Fruit fly (Drosophila melanogaster) whole organism, prepupa: Measurements from ENCODE around the gene CG7069.
A peak's percentile ranks its signal among the peaks of the same experiment; 100 is the strongest.

Source experiments
- Blimp-1 ChIP-seq: fragments of 200-800 bp; sonication (Bioruptor generic); optimal IDR thresholded peaks from 3 replicates; lab custom pipeline; 2017; ENCODE audit warnings: missing biosample characterization, missing genetic modification characterization, mild to moderate bottlenecking, moderate library complexity, missing genetic modification reagents
- CG10631 ChIP-seq: fragments of 200-800 bp; sonication (Bioruptor generic); optimal IDR thresholded peaks from 2 replicates; lab custom pipeline; 2016; ENCODE audit warnings: missing biosample characterization, missing genetic modification characterization
- CG10669 ChIP-seq: fragments of 200-800 bp; sonication (Bioruptor generic); optimal IDR thresholded peaks from 3 replicates; lab custom pipeline; 2018; ENCODE audit warnings: missing biosample characterization, mild to moderate bottlenecking, missing genetic modification characterization, moderate library complexity
- CG11294 ChIP-seq: fragments of 200-800 bp; sonication (Bioruptor generic); IDR thresholded peaks from 2 replicates; pipeline ENCODE4 v1.3.6; 2022; ENCODE audit warnings: missing biosample characterization, missing genetic modification characterization
- CG11762 ChIP-seq: fragments of 200-800 bp; sonication (Bioruptor generic); optimal IDR thresholded peaks from 3 replicates; lab custom pipeline; 2016; ENCODE audit warnings: missing biosample characterization, missing genetic modification characterization; ENCODE audit not compliant: insufficient read depth
- CG11902 ChIP-seq: fragments of 200-800 bp; sonication (Bioruptor generic); optimal IDR thresholded peaks from 3 replicates; lab custom pipeline; 2016; ENCODE audit warnings: missing biosample characterization, missing genetic modification characterization
- CG15336 ChIP-seq: fragments of 200-800 bp; sonication (Bioruptor generic); IDR thresholded peaks from 2 replicates; pipeline ENCODE4 v1.3.6; 2022; ENCODE audit warnings: missing biosample characterization, missing genetic modification characterization
- CG1621 ChIP-seq: fragments of 200-800 bp; sonication (Bioruptor generic); optimal IDR thresholded peaks from 3 replicates; lab custom pipeline; 2018; ENCODE audit warnings: missing biosample characterization, mild to moderate bottlenecking, missing genetic modification characterization
- CG16779 ChIP-seq: fragments of 200-800 bp; sonication (Bioruptor generic); optimal IDR thresholded peaks from 3 replicates; lab custom pipeline; 2017; ENCODE audit warnings: missing biosample characterization, mild to moderate bottlenecking, missing genetic modification characterization
- CG3032 ChIP-seq: fragments of 200-800 bp; optimal IDR thresholded peaks from 2 replicates; lab custom pipeline; 2019; ENCODE audit warnings: missing biosample characterization, mild to moderate bottlenecking, missing genetic modification characterization, moderate library complexity
- CG31627 ChIP-seq: fragments of 200-800 bp; sonication (Bioruptor generic); optimal IDR thresholded peaks from 3 replicates; lab custom pipeline; 2016; ENCODE audit warnings: missing biosample characterization, missing genetic modification characterization
- CG32006 ChIP-seq: fragments of 200-800 bp; sonication (Bioruptor generic); optimal IDR thresholded peaks from 3 replicates; lab custom pipeline; 2017; ENCODE audit warnings: missing biosample characterization, mild to moderate bottlenecking, missing genetic modification characterization
- CG34406 ChIP-seq: fragments of 200-800 bp; sonication (Bioruptor generic); optimal IDR thresholded peaks from 3 replicates; lab custom pipeline; 2016; ENCODE audit warnings: missing biosample characterization, missing genetic modification characterization
- CG3919 ChIP-seq: fragments of 200-800 bp; sonication (Bioruptor generic); optimal IDR thresholded peaks from 3 replicates; lab custom pipeline; 2016; ENCODE audit warnings: missing biosample characterization, missing genetic modification characterization
- CG4318 ChIP-seq: fragments of 200-800 bp; sonication (Bioruptor generic); optimal IDR thresholded peaks from 3 replicates; lab custom pipeline; 2017; ENCODE audit warnings: missing biosample characterization, mild to moderate bottlenecking, missing genetic modification characterization
- CG6163 ChIP-seq: fragments of 200-800 bp; sonication (Bioruptor generic); IDR thresholded peaks from 3 replicates; pipeline ENCODE4 v1.3.6; 2022; ENCODE audit warnings: missing biosample characterization, missing genetic modification characterization
- CG6276 ChIP-seq: fragments of 200-800 bp; sonication (Bioruptor generic); optimal IDR thresholded peaks from 2 replicates; lab custom pipeline; 2017; ENCODE audit warnings: missing biosample characterization, mild to moderate bottlenecking, missing genetic modification characterization
- CG6792 ChIP-seq: fragments of 200-800 bp; sonication (Bioruptor generic); optimal IDR thresholded peaks from 3 replicates; lab custom pipeline; 2016; ENCODE audit warnings: missing biosample characterization, missing genetic modification characterization
- CG6808 ChIP-seq: fragments of 200-800 bp; sonication (Bioruptor generic); optimal IDR thresholded peaks from 3 replicates; lab custom pipeline; 2017; ENCODE audit warnings: missing biosample characterization, missing genetic modification characterization, mild to moderate bottlenecking, moderate library complexity, missing genetic modification reagents
- CG6854 ChIP-seq: fragments of 200-800 bp; sonication (Bioruptor generic); optimal IDR thresholded peaks from 2 replicates; lab custom pipeline; 2017; ENCODE audit warnings: missing biosample characterization, mild to moderate bottlenecking, missing genetic modification characterization
- CG8119 ChIP-seq: fragments of 200-800 bp; sonication (Bioruptor generic); IDR thresholded peaks from 3 replicates; pipeline ENCODE4 v1.3.6; 2022; ENCODE audit warnings: missing biosample characterization, missing genetic modification characterization
- CG8632 ChIP-seq: fragments of 200-800 bp; sonication (Bioruptor generic); optimal IDR thresholded peaks from 3 replicates; lab custom pipeline; 2016; ENCODE audit warnings: missing biosample characterization, missing genetic modification characterization
- Eip93F ChIP-seq: fragments of 200-800 bp; sonication (Bioruptor generic); optimal IDR thresholded peaks from 2 replicates; lab custom pipeline; 2016; ENCODE audit warnings: missing biosample characterization, mild to moderate bottlenecking, missing genetic modification characterization
- Ets21C ChIP-seq: fragments of 200-800 bp; sonication (Bioruptor generic); optimal IDR thresholded peaks from 3 replicates; lab custom pipeline; 2016; ENCODE audit warnings: missing biosample characterization, missing genetic modification characterization
- Ets96B ChIP-seq: fragments of 200-800 bp; optimal IDR thresholded peaks from 2 replicates; lab custom pipeline; 2019; ENCODE audit warnings: missing biosample characterization, mild to moderate bottlenecking, missing genetic modification characterization, moderate library complexity
- Gug ChIP-seq: fragments of 200-800 bp; sonication (Bioruptor generic); IDR thresholded peaks from 2 replicates; pipeline ENCODE4 v1.3.6; 2022; ENCODE audit warnings: missing biosample characterization, missing genetic modification characterization
- Hr38 ChIP-seq: sonication (Bioruptor generic); optimal IDR thresholded peaks from 2 replicates; lab custom pipeline; 2016; ENCODE audit warnings: missing biosample characterization, missing genetic modification characterization
- Hr39 ChIP-seq: fragments of 200-800 bp; sonication (Bioruptor generic); optimal IDR thresholded peaks from 2 replicates; lab custom pipeline; 2016; ENCODE audit warnings: missing biosample characterization, missing genetic modification characterization
- Lpt ChIP-seq: fragments of 200-800 bp; sonication (Bioruptor generic); optimal IDR thresholded peaks from 3 replicates; lab custom pipeline; 2016; ENCODE audit warnings: missing biosample characterization, missing genetic modification characterization
- OdsH ChIP-seq: fragments of 200-800 bp; sonication (Bioruptor generic); optimal IDR thresholded peaks from 3 replicates; lab custom pipeline; 2016; ENCODE audit warnings: missing biosample characterization, missing genetic modification characterization
- Sox102F ChIP-seq: fragments of 200-800 bp; sonication (Bioruptor generic); optimal IDR thresholded peaks from 2 replicates; lab custom pipeline; 2016; ENCODE audit warnings: missing biosample characterization, mild to moderate bottlenecking, missing genetic modification characterization
- Sox14 ChIP-seq: fragments of 200-800 bp; sonication (Bioruptor generic); optimal IDR thresholded peaks from 3 replicates; lab custom pipeline; 2016; ENCODE audit warnings: missing biosample characterization, missing genetic modification characterization
- achi ChIP-seq: fragments of 200-800 bp; sonication (Bioruptor generic); optimal IDR thresholded peaks from 3 replicates; lab custom pipeline; 2016; ENCODE audit warnings: missing biosample characterization, missing genetic modification characterization
- acj6 ChIP-seq: fragments of 200-800 bp; sonication (Bioruptor generic); optimal IDR thresholded peaks from 3 replicates; lab custom pipeline; 2016; ENCODE audit warnings: missing biosample characterization, missing genetic modification characterization
- cyc ChIP-seq: fragments of 200-800 bp; sonication (Bioruptor generic); optimal IDR thresholded peaks from 3 replicates; lab custom pipeline; 2016; ENCODE audit warnings: missing biosample characterization, missing genetic modification characterization
- dsx ChIP-seq: fragments of 200-800 bp; optimal IDR thresholded peaks from 3 replicates; lab custom pipeline; 2019; ENCODE audit warnings: missing biosample characterization, mild to moderate bottlenecking, missing genetic modification characterization, moderate library complexity; ENCODE audit not compliant: poor library complexity, severe bottlenecking
- eg ChIP-seq: fragments of 200-800 bp; sonication (Bioruptor generic); IDR thresholded peaks from 3 replicates; pipeline ENCODE4 v1.3.6; 2022; ENCODE audit warnings: missing biosample characterization, missing genetic modification characterization
- esn ChIP-seq: fragments of 200-800 bp; sonication (Bioruptor generic); optimal IDR thresholded peaks from 2 replicates; lab custom pipeline; 2016; ENCODE audit warnings: missing biosample characterization, mild to moderate bottlenecking, missing genetic modification characterization, moderate library complexity
- fd59A ChIP-seq: fragments of 200-800 bp; sonication (Bioruptor generic); optimal IDR thresholded peaks from 2 replicates; lab custom pipeline; 2017; ENCODE audit warnings: missing biosample characterization, mild to moderate bottlenecking, missing genetic modification characterization, missing genetic modification reagents
- fd85E ChIP-seq: fragments of 200-800 bp; sonication (Bioruptor generic); optimal IDR thresholded peaks from 3 replicates; lab custom pipeline; 2016; ENCODE audit warnings: missing biosample characterization, missing genetic modification characterization
- fkh ChIP-seq: fragments of 200-800 bp; sonication (Bioruptor generic); optimal IDR thresholded peaks from 3 replicates; lab custom pipeline; 2017; ENCODE audit warnings: missing biosample characterization, mild to moderate bottlenecking, missing genetic modification characterization, moderate library complexity
- lz ChIP-seq: fragments of 200-800 bp; sonication (Bioruptor generic); optimal IDR thresholded peaks from 3 replicates; lab custom pipeline; 2016; ENCODE audit warnings: missing biosample characterization, missing genetic modification characterization
- net ChIP-seq: fragments of 200-800 bp; sonication (Bioruptor generic); optimal IDR thresholded peaks from 3 replicates; lab custom pipeline; 2016; ENCODE audit warnings: missing biosample characterization, missing genetic modification characterization
- pdm3 ChIP-seq: fragments of 200-800 bp; sonication (Bioruptor generic); optimal IDR thresholded peaks from 3 replicates; lab custom pipeline; 2016; ENCODE audit warnings: missing biosample characterization, missing genetic modification characterization
- salr ChIP-seq, 2 experiments: fragments of 200-800 bp; sonication (Bioruptor generic); optimal IDR thresholded peaks; 3 replicates each; lab custom pipeline; 2016 to 2018; ENCODE audit warnings: missing biosample characterization in 2 of 2, missing genetic modification characterization in 2 of 2, mild to moderate bottlenecking in 1 of 2
- spab ChIP-seq: fragments of 200-800 bp; sonication (Bioruptor generic); optimal IDR thresholded peaks from 2 replicates; lab custom pipeline; 2017; ENCODE audit warnings: missing biosample characterization, mild to moderate bottlenecking, missing genetic modification characterization, missing genetic modification reagents
- svp ChIP-seq: fragments of 200-800 bp; sonication (Bioruptor generic); peaks from one replicate; lab custom pipeline; 2016; ENCODE audit warnings: missing biosample characterization, missing genetic modification characterization
- topi ChIP-seq: fragments of 200-800 bp; sonication (Bioruptor generic); optimal IDR thresholded peaks from 3 replicates; lab custom pipeline; 2016; ENCODE audit warnings: missing biosample characterization, missing genetic modification characterization
- vri ChIP-seq: fragments of 200-800 bp; sonication (Bioruptor generic); optimal IDR thresholded peaks from 3 replicates; lab custom pipeline; 2016; ENCODE audit warnings: missing biosample characterization, mild to moderate bottlenecking, missing genetic modification characterization

The CG7069 gene

DNA sequence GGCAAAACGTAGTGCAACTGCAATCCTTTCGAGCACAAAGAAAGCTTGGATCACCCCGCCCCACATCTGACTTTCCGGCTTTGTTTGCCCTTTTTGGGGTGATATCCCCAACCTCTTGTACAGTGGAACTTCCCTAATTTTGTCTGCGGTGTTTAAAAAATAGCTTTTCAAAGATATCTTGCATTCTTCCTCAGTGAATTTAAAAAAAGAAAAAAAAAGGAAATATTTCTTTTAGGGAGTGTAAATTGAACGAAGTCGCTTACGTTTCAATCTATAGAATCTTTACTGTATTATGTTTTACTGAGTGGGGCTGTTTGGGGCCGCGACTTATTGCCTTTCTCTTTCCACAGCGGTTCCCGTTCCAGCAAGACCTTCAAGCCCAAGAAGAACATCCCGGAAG is 49.0 kb downstream of the CG7069 start (continued):
- TF ChIP-seq Sox102F (GFP tag; lab: Kevin White, UChicago) (peak; percentile 80), Gug (GFP tag; lab: Robert Waterston, UW) (peak; percentile 41; the same call in 1 of the 2 replicates), eg (GFP tag; lab: Robert Waterston, UW) (peak; percentile 88)
- TF ChIP-seq, all 60 proteins: peak for 41

DNA sequence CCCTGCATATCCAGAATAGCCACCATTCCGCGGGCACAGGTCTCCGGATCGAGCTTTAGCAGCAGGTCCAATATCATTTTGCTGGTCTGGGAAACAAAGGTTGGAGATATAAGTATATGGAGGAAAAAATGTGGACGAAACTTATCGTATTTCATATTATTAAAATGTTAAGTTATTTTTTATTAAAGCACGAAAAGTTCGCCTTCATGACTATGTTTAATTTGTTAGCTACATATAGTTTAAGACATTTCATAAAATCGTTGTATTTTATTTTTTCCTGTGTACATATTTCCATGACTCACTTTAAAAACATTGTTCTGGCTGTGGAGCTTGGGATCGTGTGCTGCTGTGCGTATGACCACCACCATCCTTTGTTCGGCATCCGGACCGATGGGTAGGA is 51.4 kb downstream of the CG7069 start:
- TF ChIP-seq CG6163 (GFP tag; lab: Robert Waterston, UW) (peak; percentile 73), fkh (GFP tag; lab: Kevin White, UChicago) (no peak), CG1621 (tag; lab: Kevin White, UChicago) (peak; percentile 1), Hr38 (GFP tag; lab: Kevin White, UChicago) (no peak), CG32006 (no peak), achi (GFP tag; lab: Kevin White, UChicago) (peak; percentile 37), eg (GFP tag; lab: Robert Waterston, UW) (peak; percentile 48; the same call in 1 of the 3 replicates), acj6 (GFP tag; lab: Kevin White, UChicago) (peak; percentile 60), CG31627 (peak; percentile 61), salr (GFP tag; optimal IDR thresholded peaks at IDR 0.05; lab: Kevin White, UChicago) (peak in 1 of 2 experiments; percentile 14), spab (GFP tag; lab: Kevin White, UChicago) (no peak), CG6792 (GFP tag; lab: Kevin White, UChicago) (peak; percentile 56), CG8119 (GFP tag; lab: Robert Waterston, UW) (0 out of 3 replicates have a peak, but pooled peaks have one; percentile 30), svp (GFP tag; lab: Kevin White, UChicago) (peak; percentile 88), esn (GFP tag; lab: Kevin White, UChicago) (peak; percentile 80), fd85E (GFP tag; lab: Kevin White, UChicago) (no peak), CG3919 (GFP tag; lab: Kevin White, UChicago) (peak; percentile 53), Lpt (no peak), lz (peak; percentile 60), Ets21C (GFP tag; lab: Kevin White, UChicago) (no peak), pdm3 (peak; percentile 53), CG3032 (tag; lab: Kevin White, UChicago) (peak; percentile 43), cyc (GFP tag; lab: Kevin White, UChicago) (peak; percentile 59), CG6808 (peak; percentile 38), CG16779 (tag; lab: Kevin White, UChicago) (no peak), Eip93F (GFP tag; lab: Kevin White, UChicago) (peak; percentile 42), Gug (GFP tag; lab: Robert Waterston, UW) (no peak), CG6276 (GFP tag; lab: Kevin White, UChicago) (no peak), OdsH (peak; percentile 59), Hr39 (GFP tag; lab: Kevin White, UChicago) (peak; percentile 34), net (GFP tag; lab: Kevin White, UChicago) (peak; percentile 34), CG34406 (peak; percentile 66), vri (GFP tag; lab: Kevin White, UChicago) (no peak), CG11762 (no peak), CG10631 (GFP tag; lab: Kevin White, UChicago) (peak; percentile 52), CG4318 (GFP tag; lab: Kevin White, UChicago) (no peak), CG8632 (peak; percentile 63), CG15336 (peak; percentile 35; the same call in 1 of the 2 replicates), Ets96B (tag; lab: Kevin White, UChicago) (peak; percentile 54), fd59A (GFP tag; lab: Kevin White, UChicago) (no peak), CG11902 (GFP tag; lab: Kevin White, UChicago) (peak; percentile 14), Sox14 (GFP tag; lab: Kevin White, UChicago) (peak; percentile 66), topi (GFP tag; lab: Kevin White, UChicago) (peak; percentile 77), CG10669 (GFP tag; lab: Kevin White, UChicago) (peak; percentile 45), CG6854 (GFP tag; lab: Kevin White, UChicago) (peak; percentile 15), CG11294 (GFP tag; lab: Robert Waterston, UW) (no peak), dsx (GFP tag; lab: Kevin White, UChicago) (peak; percentile 38), Blimp-1 (GFP tag; lab: Kevin White, UChicago) (no peak)
